Worm (Caenorhabditis elegans) whole organism, young adult: ENCODE data around the gene him-14.

Experiments
- F57C9.4 ChIP-seq: sonication (generic microtip); optimal IDR thresholded peaks from 2 replicates; lab custom pipeline; 2017; ENCODE audit warnings: mild to moderate bottlenecking, missing genetic modification characterization, missing compliant biosample characterization
- K12H6.12 ChIP-seq: fragments of 200-800 bp; sonication (Bioruptor generic); optimal IDR thresholded peaks from 2 replicates; lab custom pipeline; 2018; ENCODE audit warnings: mild to moderate bottlenecking, missing genetic modification characterization, missing compliant biosample characterization
- Y67H2A.10 ChIP-seq: fragments of 200-800 bp; sonication (Bioruptor generic); conservative IDR thresholded peaks from 2 replicates; pipeline ENCODE4 v1.3.6; 2022; ENCODE audit warnings: missing genetic modification reagents, missing genetic modification characterization, missing compliant biosample characterization
- Y79H2A.3 ChIP-seq: fragments of 200-800 bp; sonication (Bioruptor generic); conservative IDR thresholded peaks from 2 replicates; pipeline ENCODE4 v1.3.6; 2022; ENCODE audit warnings: missing genetic modification reagents, missing genetic modification characterization, missing compliant biosample characterization
- aptf-2 ChIP-seq: fragments of 200-800 bp; sonication (Bioruptor generic); conservative IDR thresholded peaks from 2 replicates; pipeline ENCODE4 v1.3.6; 2022; ENCODE audit warnings: missing genetic modification reagents, missing genetic modification characterization, missing compliant biosample characterization
- atf-7 ChIP-seq: sonication (generic microtip); optimal IDR thresholded peaks from 2 replicates; lab custom pipeline; 2017; ENCODE audit warnings: mild to moderate bottlenecking, missing genetic modification characterization, missing compliant biosample characterization
- athp-1 ChIP-seq: sonication (generic microtip); optimal IDR thresholded peaks from 2 replicates; lab custom pipeline; 2017; ENCODE audit warnings: mild to moderate bottlenecking, missing genetic modification characterization, missing compliant biosample characterization
- attf-3 ChIP-seq: fragments of 200-800 bp; sonication (Bioruptor generic); conservative IDR thresholded peaks from 2 replicates; pipeline ENCODE4 v1.3.6; 2022; ENCODE audit warnings: missing genetic modification reagents, missing genetic modification characterization, missing compliant biosample characterization
- attf-6 ChIP-seq: fragments of 200-800 bp; sonication (Bioruptor generic); IDR thresholded peaks from 2 replicates; pipeline ENCODE4 v1.3.6; 2022; ENCODE audit warnings: missing genetic modification reagents, missing genetic modification characterization, missing compliant biosample characterization
- bed-1 ChIP-seq: fragments of 200-800 bp; sonication (Bioruptor generic); IDR thresholded peaks from 2 replicates; pipeline ENCODE4 v1.3.6; 2022; ENCODE audit warnings: missing genetic modification reagents, missing genetic modification characterization, missing compliant biosample characterization
- ccch-3 ChIP-seq: fragments of 200-800 bp; sonication (Bioruptor generic); optimal IDR thresholded peaks from 2 replicates; lab custom pipeline; 2018; ENCODE audit warnings: mild to moderate bottlenecking, missing genetic modification characterization, missing compliant biosample characterization
- ceh-27 ChIP-seq: fragments of 200-800 bp; sonication (Bioruptor generic); optimal IDR thresholded peaks from 2 replicates; lab custom pipeline; 2018; ENCODE audit warnings: mild to moderate bottlenecking, missing genetic modification characterization, moderate library complexity, missing compliant biosample characterization
- ceh-58 ChIP-seq: fragments of 200-800 bp; sonication (Bioruptor generic); IDR thresholded peaks from 2 replicates; pipeline ENCODE4 v1.3.6; 2022; ENCODE audit warnings: missing genetic modification characterization, missing compliant biosample characterization
- die-1 ChIP-seq: sonication (generic microtip); optimal IDR thresholded peaks from 2 replicates; lab custom pipeline; 2016; ENCODE audit warnings: missing genotype, mild to moderate bottlenecking, missing genetic modification characterization, missing compliant biosample characterization
- dox-1 ChIP-seq: fragments of 200-800 bp; sonication (Bioruptor generic); IDR thresholded peaks from 2 replicates; pipeline ENCODE4 v1.3.6; 2022; ENCODE audit warnings: missing genetic modification reagents, missing genetic modification characterization, missing compliant biosample characterization
- dpff-1 ChIP-seq: sonication (generic microtip); optimal IDR thresholded peaks from 2 replicates; lab custom pipeline; 2017; ENCODE audit warnings: mild to moderate bottlenecking, missing genetic modification characterization, missing compliant biosample characterization
- efl-1 ChIP-seq: fragments of 150-350 bp; optimal IDR thresholded peaks from 2 replicates; lab custom pipeline; 2014; ENCODE audit warnings: missing biosample characterization, missing genetic modification reagents, missing genetic modification characterization
- ekl-4 ChIP-seq: fragments of 200-800 bp; sonication (Bioruptor generic); IDR thresholded peaks from 2 replicates; pipeline ENCODE4 v1.3.6; 2022; ENCODE audit warnings: missing genetic modification reagents, missing genetic modification characterization, missing compliant biosample characterization
- fkh-3 ChIP-seq: sonication (generic microtip); optimal IDR thresholded peaks from 2 replicates; lab custom pipeline; 2016; ENCODE audit warnings: mild to moderate bottlenecking, missing genetic modification characterization, missing compliant biosample characterization
- gei-17 ChIP-seq: fragments of 200-800 bp; sonication (Bioruptor generic); optimal IDR thresholded peaks from 2 replicates; lab custom pipeline; 2018; ENCODE audit warnings: mild to moderate bottlenecking, missing genetic modification characterization, missing compliant biosample characterization
- hlh-12 ChIP-seq: sonication (generic microtip); optimal IDR thresholded peaks from 2 replicates; lab custom pipeline; 2016; ENCODE audit warnings: missing genetic modification characterization, missing compliant biosample characterization
- hmg-1.2 ChIP-seq: fragments of 200-800 bp; sonication (Bioruptor generic); IDR thresholded peaks from 2 replicates; pipeline ENCODE4 v1.3.6; 2022; ENCODE audit warnings: missing genetic modification reagents, missing genetic modification characterization, missing compliant biosample characterization
- hmg-20 ChIP-seq: fragments of 200-800 bp; sonication (Bioruptor generic); IDR thresholded peaks from 2 replicates; pipeline ENCODE4 v1.3.6; 2022; ENCODE audit warnings: missing genetic modification reagents, missing genetic modification characterization, missing compliant biosample characterization
- hrde-1 ChIP-seq: sonication (generic microtip); optimal IDR thresholded peaks from 2 replicates; lab custom pipeline; 2016; ENCODE audit warnings: missing genetic modification characterization, mild to moderate bottlenecking, missing compliant biosample characterization, moderate library complexity, missing genotype, missing genetic modification reagents, borderline replicate concordance
- let-526 ChIP-seq: fragments of 200-800 bp; sonication (Bioruptor generic); IDR thresholded peaks from 2 replicates; pipeline ENCODE4 v1.3.6; 2022; ENCODE audit warnings: missing genetic modification reagents, missing genetic modification characterization, missing compliant biosample characterization
- lin-26 ChIP-seq: fragments of 200-800 bp; sonication (Bioruptor generic); IDR thresholded peaks from 2 replicates; pipeline ENCODE4 v1.3.6; 2022; ENCODE audit warnings: missing genetic modification reagents, missing genetic modification characterization, missing compliant biosample characterization
- lin-35 ChIP-seq, 3 experiments: fragments of 150-350 bp in 2 of 3; sonication (generic microtip) in 1 of 3; optimal IDR thresholded peaks; 2 replicates each; lab custom pipeline; 2014 to 2018; ENCODE audit warnings: missing biosample characterization in 3 of 3, missing genetic modification characterization in 3 of 3, missing genetic modification reagents in 3 of 3
- lin-54 ChIP-seq: fragments of 200-800 bp; sonication (Bioruptor generic); optimal IDR thresholded peaks from 2 replicates; lab custom pipeline; 2018; ENCODE audit warnings: mild to moderate bottlenecking, missing genetic modification characterization, missing compliant biosample characterization
- madf-6 ChIP-seq: fragments of 200-800 bp; sonication (Bioruptor generic); IDR thresholded peaks from 2 replicates; pipeline ENCODE4 v1.3.6; 2022; ENCODE audit warnings: missing genetic modification reagents, missing genetic modification characterization, missing compliant biosample characterization
- madf-8 ChIP-seq: fragments of 200-800 bp; sonication (Bioruptor generic); conservative IDR thresholded peaks from 2 replicates; pipeline ENCODE4 v1.3.6; 2022; ENCODE audit warnings: missing genetic modification reagents, missing genetic modification characterization, missing compliant biosample characterization
- mel-28 ChIP-seq: sonication (generic microtip); optimal IDR thresholded peaks from 2 replicates; lab custom pipeline; 2016; ENCODE audit warnings: borderline replicate concordance, mild to moderate bottlenecking, missing genetic modification characterization, missing compliant biosample characterization
- mxl-1 ChIP-seq: sonication (generic microtip); optimal IDR thresholded peaks from 2 replicates; lab custom pipeline; 2016; ENCODE audit warnings: missing genetic modification characterization, missing compliant biosample characterization
- nfya-1 ChIP-seq: sonication (generic microtip); optimal IDR thresholded peaks from 2 replicates; lab custom pipeline; 2017; ENCODE audit warnings: antibody characterized with exemption, missing compliant biosample characterization, missing genetic modification characterization, borderline replicate concordance; ENCODE audit not compliant: insufficient read depth
- nhr-27 ChIP-seq: fragments of 200-800 bp; sonication (Bioruptor generic); optimal IDR thresholded peaks from 2 replicates; lab custom pipeline; 2018; ENCODE audit warnings: mild to moderate bottlenecking, missing genetic modification characterization, moderate library complexity, missing compliant biosample characterization
- nhr-90 ChIP-seq: sonication (generic microtip); optimal IDR thresholded peaks from 2 replicates; lab custom pipeline; 2016; ENCODE audit warnings: missing genotype, mild to moderate bottlenecking, missing genetic modification characterization, missing compliant biosample characterization
- pha-4 ChIP-seq: fragments of 150-350 bp; sonication (generic microtip); optimal IDR thresholded peaks from 2 replicates; lab custom pipeline; 2014; ENCODE audit warnings: missing biosample characterization, missing genetic modification reagents, missing genetic modification characterization
- rcor-1 ChIP-seq: fragments of 200-800 bp; sonication (Bioruptor generic); IDR thresholded peaks from 2 replicates; pipeline ENCODE4 v1.3.6; 2022; ENCODE audit warnings: missing genetic modification reagents, missing genetic modification characterization, missing compliant biosample characterization
- rpc-1 ChIP-seq, 2 experiments: fragments of 150-350 bp in 1 of 2; sonication (generic microtip) in 1 of 2; optimal IDR thresholded peaks; 2 replicates each; lab custom pipeline; 2014 to 2018; ENCODE audit warnings: missing biosample characterization in 1 of 2, missing genetic modification characterization in 1 of 2, missing genetic modification reagents in 1 of 2, missing genotype in 1 of 2
- snpc-1.1 ChIP-seq: sonication (generic microtip); optimal IDR thresholded peaks from 2 replicates; lab custom pipeline; 2017; ENCODE audit warnings: missing genetic modification characterization, mild to moderate bottlenecking, missing compliant biosample characterization, antibody characterized with exemption, moderate library complexity, missing genotype, missing genetic modification reagents; ENCODE audit not compliant: insufficient read depth
- somi-1 ChIP-seq: fragments of 200-800 bp; sonication (Bioruptor generic); optimal IDR thresholded peaks from 2 replicates; lab custom pipeline; 2018; ENCODE audit warnings: mild to moderate bottlenecking, missing genetic modification characterization, missing compliant biosample characterization
- sptf-2 ChIP-seq: fragments of 200-800 bp; sonication (Bioruptor generic); optimal IDR thresholded peaks from 2 replicates; lab custom pipeline; 2018; ENCODE audit warnings: mild to moderate bottlenecking, missing genetic modification characterization, missing compliant biosample characterization
- unc-62 ChIP-seq: fragments of 150-350 bp; optimal IDR thresholded peaks from 2 replicates; lab custom pipeline; 2014; ENCODE audit warnings: missing biosample characterization, missing genetic modification reagents, missing genetic modification characterization
- xnd-1 ChIP-seq: sonication (generic microtip); optimal IDR thresholded peaks from 2 replicates; lab custom pipeline; 2016; ENCODE audit warnings: missing genotype, missing genetic modification reagents, missing genetic modification characterization, missing compliant biosample characterization
- zfh-2 ChIP-seq: fragments of 200-800 bp; sonication (Bioruptor generic); conservative IDR thresholded peaks from 2 replicates; pipeline ENCODE4 v1.3.6; 2022; ENCODE audit warnings: missing genetic modification reagents, missing genetic modification characterization, missing compliant biosample characterization
- ztf-22 ChIP-seq: fragments of 200-800 bp; sonication (Bioruptor generic); optimal IDR thresholded peaks from 2 replicates; lab custom pipeline; 2018; ENCODE audit warnings: mild to moderate bottlenecking, missing genetic modification characterization, moderate library complexity, missing compliant biosample characterization
- ztf-25 ChIP-seq: fragments of 200-800 bp; sonication (Bioruptor generic); IDR thresholded peaks from 2 replicates; pipeline ENCODE4 v1.3.6; 2022; ENCODE audit warnings: missing genetic modification reagents, missing genetic modification characterization, missing compliant biosample characterization
- ztf-26 ChIP-seq: sonication (generic microtip); optimal IDR thresholded peaks from 2 replicates; lab custom pipeline; 2017; ENCODE audit warnings: missing genetic modification characterization, missing compliant biosample characterization

him-14 gene

ce11 chrII:7053649-7054048, 16.1 kb downstream of the him-14 start, which contains the start of gene ZK1127.4:
Gene ZK1127.4 (plus strand): TSS chrII:7053949.
- TF ChIP-seq hmg-1.2 (no peak), let-526 (GFP tag; lab: Robert Waterston, UW) (no peak), bed-1 (GFP tag; lab: Robert Waterston, UW) (no peak), athp-1 (tag; lab: Kevin White, UChicago) (no peak), ekl-4 (GFP tag; lab: Robert Waterston, UW) (no peak), Y79H2A.3 (GFP tag; lab: Robert Waterston, UW) (no peak), ztf-26 (tag; lab: Kevin White, UChicago) (no peak), zfh-2 (GFP tag; lab: Robert Waterston, UW) (no peak), sptf-2 (GFP tag; lab: Kevin White, UChicago) (no peak), rpc-1 (optimal IDR thresholded peaks at IDR 0.05; lab: Kevin White, UChicago) (no peak), rpc-1 (tag; optimal IDR thresholded peaks at IDR 0.05; lab: Kevin White, UChicago) (no peak), ztf-22 (GFP tag; lab: Kevin White, UChicago) (no peak), lin-54 (GFP tag; lab: Kevin White, UChicago) (no peak), attf-6 (GFP tag; lab: Robert Waterston, UW) (no peak), ztf-25 (no peak), F57C9.4 (tag; lab: Kevin White, UChicago) (no peak), rcor-1 (no peak), ceh-27 (no peak), snpc-1.1 (tag; lab: Kevin White, UChicago) (no peak)

DNA sequence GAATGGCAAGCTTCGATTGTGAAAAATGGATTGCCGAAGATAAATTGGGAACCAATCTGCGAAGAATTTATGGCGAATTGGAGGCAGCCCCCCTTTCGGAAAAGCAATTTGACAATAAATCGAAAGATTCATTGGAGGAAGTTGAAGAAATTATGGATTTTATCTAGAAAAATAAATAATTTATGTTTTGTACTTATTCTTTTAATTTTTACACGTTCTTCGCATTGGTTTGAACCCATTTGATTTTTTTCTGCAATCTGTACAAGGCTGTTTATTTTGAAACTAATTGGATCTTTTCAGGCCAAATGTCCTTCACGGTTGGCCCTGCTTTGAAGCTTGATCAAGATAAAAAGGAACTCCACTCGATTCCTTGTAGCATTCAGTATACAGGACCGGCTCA, 16.8 kb downstream of the him-14 start, which contains the start of gene ZK1127.13:
ZK1127.13 (plus strand) TSS at position 301 of the 400 bp plus-strand sequence.
- TF ChIP-seq somi-1 = no peak
- no peak for TF ChIP-seq ccch-3 (GFP tag; lab: Kevin White, UChicago)
- TF ChIP-seq Y67H2A.10 (GFP tag; lab: Robert Waterston, UW) = no peak
- TF ChIP-seq F57C9.4 (tag; lab: Kevin White, UChicago) = no peak
- TF ChIP-seq lin-35 (GFP tag; optimal IDR thresholded peaks at IDR 0.05; lab: Kevin White, UChicago) = no peak
- TF ChIP-seq fkh-3 (tag; lab: Kevin White, UChicago) = no peak
- no peak for TF ChIP-seq xnd-1 (tag; lab: Kevin White, UChicago)
- no peak for TF ChIP-seq dpff-1
- TF ChIP-seq madf-6 = no peak
- TF ChIP-seq aptf-2 = no peak
- TF ChIP-seq atf-7 (tag; lab: Kevin White, UChicago) = no peak
- no peak for TF ChIP-seq hlh-12 (tag; lab: Kevin White, UChicago)
- TF ChIP-seq lin-26 (GFP tag; lab: Robert Waterston, UW) = no peak
- no peak for TF ChIP-seq ceh-58 (GFP tag; lab: Robert Waterston, UW)
- no peak for TF ChIP-seq attf-3 (GFP tag; lab: Robert Waterston, UW)
- TF ChIP-seq efl-1 (GFP tag; lab: Kevin White, UChicago) = no peak
- TF ChIP-seq hrde-1 (tag; lab: Kevin White, UChicago) = no peak

DNA sequence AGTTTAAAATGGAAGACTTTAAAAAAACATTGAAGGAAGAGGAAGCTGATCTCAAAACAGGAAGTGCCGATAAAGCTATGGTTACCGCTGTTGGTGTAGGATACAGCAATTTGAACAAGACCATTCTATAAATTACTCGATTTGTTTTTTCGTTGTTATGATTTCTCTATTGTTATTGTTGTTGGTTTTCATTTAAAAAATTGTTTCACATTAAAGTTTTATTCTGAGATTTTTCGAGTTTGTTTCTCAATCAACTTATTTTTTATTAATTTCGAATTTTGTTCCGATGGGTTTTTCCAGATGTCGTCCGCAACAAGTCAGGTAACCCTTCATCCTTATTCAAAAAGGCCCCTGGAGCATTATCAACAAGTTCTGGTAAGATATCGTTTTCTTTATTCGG, 18.0 kb downstream of the him-14 start, which contains the start of gene ZK1127.12:
ZK1127.12 (plus strand) TSS at position 301 of the 400 bp plus-strand sequence.
- no peak for TF ChIP-seq dpff-1
- TF ChIP-seq mel-28 (tag; lab: Kevin White, UChicago) = no peak
- no peak for TF ChIP-seq ztf-22 (GFP tag; lab: Kevin White, UChicago)
- no peak for TF ChIP-seq gei-17 (GFP tag; lab: Kevin White, UChicago)
- no peak for TF ChIP-seq dox-1 (GFP tag; lab: Robert Waterston, UW)
- no peak for TF ChIP-seq nfya-1
- no peak for TF ChIP-seq unc-62 (GFP tag; lab: Kevin White, UChicago)
- TF ChIP-seq nhr-90 (tag; lab: Kevin White, UChicago) = no peak
- TF ChIP-seq K12H6.12 = no peak
- TF ChIP-seq mxl-1 (tag; lab: Kevin White, UChicago) = no peak
- no peak for TF ChIP-seq nhr-27 (tag; lab: Kevin White, UChicago)
- no peak for TF ChIP-seq hmg-20 (GFP tag; lab: Robert Waterston, UW)
- no peak for TF ChIP-seq sptf-2 (GFP tag; lab: Kevin White, UChicago)
- no peak for TF ChIP-seq madf-8 (GFP tag; lab: Robert Waterston, UW)
- no peak for TF ChIP-seq pha-4 (tag; lab: Kevin White, UChicago)
- no peak for TF ChIP-seq die-1 (tag; lab: Kevin White, UChicago)
- TF ChIP-seq efl-1 (GFP tag; lab: Kevin White, UChicago) = no peak
